Worm (Caenorhabditis elegans) whole organism, dauer: ENCODE measurements around the gene F12A10.8.

ENCODE experiments used
- unc-62 ChIP-seq: sonication (generic microtip); optimal IDR thresholded peaks from 2 replicates; lab custom pipeline; 2017; ENCODE audit warnings: missing biosample characterization, missing genetic modification reagents, missing genetic modification characterization

Gene F12A10.8

DNA sequence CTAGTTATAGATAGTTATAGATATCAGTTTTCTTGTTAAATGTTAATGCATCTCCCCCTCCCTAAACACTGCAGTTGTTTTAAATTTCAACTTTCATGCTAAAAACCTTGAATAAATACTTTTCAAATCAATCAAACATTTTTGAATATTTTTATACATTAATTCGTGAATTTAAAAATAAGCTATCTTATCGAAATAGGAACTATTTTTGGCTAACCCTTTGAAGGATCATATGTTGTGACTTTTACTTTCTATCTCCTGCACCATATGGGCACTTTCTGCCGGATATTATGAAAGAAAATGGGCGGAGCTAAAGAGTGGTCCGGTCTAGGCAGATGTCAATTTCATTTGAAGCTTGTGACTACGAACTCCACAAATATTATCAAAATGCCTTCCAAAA, 21.8 kb upstream of the F12A10.8 start, which contains the start of gene ZK177.11:
TSS of gene ZK177.11 (plus strand) at position 301 of the 400 bp plus-strand sequence.
- no peak for TF ChIP-seq unc-62 (GFP tag; lab: Kevin White, UChicago)

DNA sequence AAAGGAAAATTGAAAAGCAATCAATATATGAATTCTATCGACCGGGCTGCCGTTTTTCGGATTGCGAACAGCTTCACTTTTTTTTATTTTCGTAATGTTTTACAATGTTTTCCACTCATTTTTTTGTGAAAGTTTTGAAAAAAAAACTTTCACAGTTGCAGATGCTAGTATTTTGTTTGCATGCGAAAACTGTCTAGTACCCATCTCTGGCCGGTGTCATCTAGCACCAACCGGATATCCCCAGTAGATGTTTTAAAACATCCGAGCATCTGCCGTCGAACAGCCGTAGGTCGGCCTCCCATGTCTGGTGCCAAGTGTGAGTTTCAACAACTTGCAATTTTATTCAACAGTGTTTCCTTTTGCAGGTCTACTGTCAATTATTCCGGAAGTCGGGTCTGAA, 20.5 kb upstream of the F12A10.8 start, which contains the start of gene ZK177.12:
TSS of gene ZK177.12 (plus strand) at position 301 of the 400 bp plus-strand sequence.
- TF ChIP-seq unc-62 (GFP tag; lab: Kevin White, UChicago) = no peak

DNA sequence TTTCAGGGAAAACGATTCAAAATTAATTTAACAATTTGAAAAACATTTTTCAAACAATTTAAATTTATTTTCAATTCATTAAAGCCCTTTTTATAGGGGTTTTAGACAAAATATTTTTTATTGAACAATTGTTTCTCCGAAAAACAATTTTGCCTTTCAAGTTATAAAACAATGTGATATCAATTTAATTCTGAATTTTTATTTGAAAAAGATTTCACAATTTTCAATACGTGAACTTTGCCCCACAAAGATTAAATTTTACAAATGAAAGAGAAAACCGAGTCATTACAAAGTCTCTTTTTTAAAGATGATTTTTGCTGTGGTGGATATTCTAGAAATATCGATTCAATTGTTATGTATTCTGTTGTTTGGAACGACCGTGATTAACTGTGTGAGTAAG, 18.0 kb upstream of the F12A10.8 start, which contains the start of gene ZK177.2:
TSS of gene ZK177.2 (plus strand) at position 301 of the 400 bp plus-strand sequence.
- TF ChIP-seq unc-62 (GFP tag; lab: Kevin White, UChicago) = no peak

DNA sequence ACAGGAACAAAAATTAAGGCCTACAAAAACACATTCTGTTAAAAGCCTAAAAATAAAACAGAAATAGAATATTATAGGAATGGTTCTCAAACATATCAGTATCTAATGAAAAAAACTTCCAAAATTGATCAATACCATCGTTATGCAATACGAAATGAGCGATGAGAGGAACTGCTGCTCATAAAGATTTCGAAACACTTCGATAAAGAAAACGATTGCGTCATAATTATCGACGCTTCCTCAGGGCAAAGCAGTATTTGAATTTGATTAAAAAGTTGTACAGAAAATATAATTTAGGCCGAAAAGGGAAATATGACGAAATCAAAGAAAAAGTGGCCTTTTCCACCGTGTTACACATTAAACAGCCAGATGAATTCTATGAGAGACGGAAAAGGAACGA, 17.2 kb upstream of the F12A10.8 start:
- TF ChIP-seq unc-62 (GFP tag; lab: Kevin White, UChicago) = no peak

DNA sequence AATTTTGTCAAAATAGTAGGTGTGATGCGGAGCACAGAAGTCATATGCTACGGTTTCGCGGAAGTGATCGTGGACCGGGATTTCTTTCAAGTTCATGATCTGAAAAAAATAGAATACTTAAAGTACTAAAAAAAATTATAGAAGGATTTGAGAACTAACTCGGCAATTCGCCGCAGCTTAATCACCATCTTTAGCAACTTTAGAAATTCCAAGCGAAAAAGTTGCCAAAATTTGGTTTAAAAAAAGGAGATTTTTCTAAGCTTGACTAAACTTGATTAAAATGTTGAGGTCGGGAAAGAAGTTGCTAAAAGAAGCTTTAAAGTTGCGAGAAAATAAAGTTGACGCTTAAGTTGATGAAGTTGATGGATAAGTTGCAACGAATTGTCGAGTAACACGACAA, 16.8 kb upstream of the F12A10.8 start, which contains the start of gene ZK177.9:
TSS of gene ZK177.9 (minus strand) at position 101 of the 400 bp plus-strand sequence.
- no peak for TF ChIP-seq unc-62 (GFP tag; lab: Kevin White, UChicago)

DNA sequence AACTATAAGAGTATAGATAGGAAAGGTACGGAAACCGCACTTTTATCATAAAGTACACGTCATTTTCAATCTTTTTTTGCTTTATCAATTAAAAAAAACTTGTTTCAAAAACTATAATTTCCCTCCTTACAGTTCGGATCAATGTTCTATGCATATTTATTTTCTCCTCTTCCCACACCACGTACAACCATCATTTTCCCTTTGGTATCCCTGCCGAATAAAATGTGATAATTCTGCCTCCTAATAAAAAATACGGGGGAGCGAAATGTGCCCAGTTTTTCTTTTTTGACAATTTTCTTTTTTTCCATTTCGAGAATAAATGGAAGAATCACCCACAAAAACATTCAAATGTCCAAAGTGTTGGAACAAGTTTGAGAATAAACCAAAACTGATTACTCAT, 14.7 kb upstream of the F12A10.8 start, which contains the start of gene ZK177.3:
TSS of gene ZK177.3 (plus strand) at position 301 of the 400 bp plus-strand sequence.
- TF ChIP-seq unc-62 (GFP tag; lab: Kevin White, UChicago) = no peak

DNA sequence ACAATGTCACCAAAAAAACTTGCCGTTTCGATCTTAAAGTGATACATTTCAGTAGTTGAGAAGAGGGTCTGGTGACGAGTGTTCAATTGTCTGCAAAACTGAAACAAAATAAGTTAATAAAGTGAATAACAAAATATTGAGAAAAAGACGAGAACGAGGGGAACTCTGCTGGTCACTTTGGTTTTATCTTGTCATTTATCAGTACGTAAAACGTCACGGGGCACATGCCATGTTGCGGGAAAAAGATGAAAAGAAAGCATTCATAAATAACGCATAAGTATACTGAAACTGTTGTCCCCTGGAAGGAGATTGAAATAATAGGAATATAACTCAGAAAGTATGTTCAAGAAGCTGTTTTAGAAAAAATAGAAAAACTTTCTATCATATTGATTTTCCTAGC, 14.0 kb upstream of the F12A10.8 start, which contains the start of gene sahd-1:
TSS of gene sahd-1 (minus strand) at position 100 of the 400 bp plus-strand sequence.
- no peak for TF ChIP-seq unc-62 (GFP tag; lab: Kevin White, UChicago)

DNA sequence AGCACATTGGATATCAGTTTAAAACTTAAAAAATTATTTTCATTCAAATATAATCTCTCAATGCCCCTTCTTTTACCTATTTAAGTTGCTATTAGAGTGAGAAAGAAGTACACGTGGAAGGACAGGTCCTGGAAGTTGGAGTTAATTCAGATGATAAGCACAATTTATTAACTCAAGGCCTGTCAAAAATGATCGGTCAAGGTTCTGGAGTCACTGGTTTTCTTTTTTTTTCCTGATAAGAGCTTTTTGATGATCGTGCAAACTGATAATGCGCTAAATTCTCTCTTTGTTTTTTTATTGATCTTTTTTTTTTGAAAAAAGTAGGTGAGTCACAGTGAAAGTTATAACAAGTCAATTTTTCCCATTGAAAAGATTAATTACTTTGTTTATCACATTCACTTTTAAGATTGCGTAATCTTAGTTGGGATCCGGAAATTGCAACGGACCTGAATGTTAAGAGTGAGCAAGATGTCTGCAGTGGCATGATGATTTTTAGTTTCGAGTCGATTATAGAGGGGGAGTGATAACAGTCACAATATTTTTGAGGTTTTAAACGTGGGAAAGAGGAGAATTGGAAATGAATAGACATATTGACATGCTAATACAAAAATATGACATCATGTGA, 11.7 kb upstream of the F12A10.8 start:
- TF ChIP-seq unc-62 (GFP tag; lab: Kevin White, UChicago) = no peak

DNA sequence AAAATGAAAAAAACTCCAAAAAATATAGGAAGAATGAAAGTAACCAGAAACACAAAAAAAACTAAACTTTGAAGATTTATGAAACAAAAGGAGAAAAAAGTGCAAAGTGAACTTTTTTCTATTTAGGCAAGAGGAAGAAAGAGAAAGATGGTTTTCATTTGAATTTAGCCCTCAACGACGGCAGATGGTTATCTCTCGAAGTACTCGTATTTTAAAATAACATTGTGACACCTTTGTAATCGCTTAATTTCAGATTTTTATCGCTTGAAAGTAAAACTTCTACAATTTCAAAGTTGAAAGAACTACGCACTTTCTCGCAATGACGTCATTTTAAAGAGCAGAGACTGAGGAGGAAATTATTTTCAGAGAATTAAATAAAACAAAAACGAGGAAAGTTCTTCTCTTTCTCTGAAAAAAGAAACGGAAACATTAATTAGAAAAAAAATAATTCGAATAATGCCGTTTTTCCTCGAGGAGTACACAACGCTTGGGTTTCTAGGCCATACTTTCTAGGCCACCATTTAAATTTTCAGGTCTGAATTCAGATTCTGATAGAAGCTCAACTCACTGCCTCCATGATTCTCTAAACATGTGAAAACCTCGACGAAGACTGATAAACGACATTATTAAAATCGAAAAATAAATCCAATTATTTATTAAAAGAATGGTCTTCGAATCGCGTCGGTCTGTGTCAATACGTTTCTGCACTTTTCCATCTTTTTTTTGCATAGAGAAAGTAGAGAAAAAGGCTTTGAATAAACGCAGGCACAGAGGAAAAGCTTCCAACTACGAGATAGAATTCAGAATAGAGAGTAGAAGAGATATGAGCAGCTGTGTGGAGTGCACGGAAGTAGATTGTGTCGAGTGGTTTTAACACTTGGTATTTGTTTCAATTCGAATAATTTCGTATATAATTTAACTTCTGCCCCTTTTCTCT, 10.8 kb upstream of the F12A10.8 start:
- no peak for TF ChIP-seq unc-62 (GFP tag; lab: Kevin White, UChicago)

DNA sequence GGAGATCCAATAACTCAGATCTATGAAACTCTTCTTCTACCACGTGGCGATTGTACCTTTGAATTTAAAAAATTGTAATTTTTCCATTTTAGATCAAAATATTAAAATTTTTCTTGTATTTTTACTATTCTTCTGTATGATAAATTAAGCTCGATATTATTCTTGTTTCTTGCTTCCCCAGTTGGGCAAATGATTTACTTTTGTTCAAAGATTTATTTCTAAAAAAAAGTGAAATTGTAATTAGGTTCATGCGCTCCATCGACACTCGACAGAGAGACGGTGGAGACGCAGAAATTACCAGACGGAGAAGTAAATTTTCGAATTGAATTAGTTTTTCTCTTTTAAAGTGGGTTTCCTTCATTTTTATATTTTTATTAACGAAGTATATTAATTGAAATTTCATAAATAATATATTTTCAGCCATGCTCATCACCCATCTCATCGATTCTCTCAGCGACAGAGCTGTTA, 5.0 kb upstream of the F12A10.8 start, which contains the start of gene npp-24:
TSS of gene npp-24 (plus strand) at position 51 of the 468 bp plus-strand sequence.
- no peak for TF ChIP-seq unc-62 (GFP tag; lab: Kevin White, UChicago)

DNA sequence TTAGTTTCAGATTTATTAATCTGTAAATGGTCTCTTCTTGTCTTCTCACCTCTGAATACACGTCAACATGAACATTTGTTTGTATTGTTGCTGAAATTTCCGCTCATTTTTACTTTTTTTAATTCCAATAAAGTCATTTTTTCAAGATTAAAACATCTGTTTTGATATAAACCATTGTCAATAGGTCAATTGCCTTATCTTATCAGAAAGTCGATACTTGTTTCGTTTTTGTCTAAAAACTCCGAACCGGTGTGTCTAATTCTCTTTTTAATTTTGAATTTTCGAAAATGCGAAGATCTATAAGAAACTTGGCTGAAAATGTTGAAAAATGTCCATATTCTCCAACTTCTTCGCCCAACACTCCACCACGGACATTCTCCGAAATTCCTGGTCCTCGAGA, 2.9 kb upstream of the F12A10.8 start, which contains the start of gene cyp-44A1:
TSS of gene cyp-44A1 (plus strand) at position 285 of the 400 bp plus-strand sequence.
- TF ChIP-seq unc-62 (GFP tag; lab: Kevin White, UChicago) = no peak

DNA sequence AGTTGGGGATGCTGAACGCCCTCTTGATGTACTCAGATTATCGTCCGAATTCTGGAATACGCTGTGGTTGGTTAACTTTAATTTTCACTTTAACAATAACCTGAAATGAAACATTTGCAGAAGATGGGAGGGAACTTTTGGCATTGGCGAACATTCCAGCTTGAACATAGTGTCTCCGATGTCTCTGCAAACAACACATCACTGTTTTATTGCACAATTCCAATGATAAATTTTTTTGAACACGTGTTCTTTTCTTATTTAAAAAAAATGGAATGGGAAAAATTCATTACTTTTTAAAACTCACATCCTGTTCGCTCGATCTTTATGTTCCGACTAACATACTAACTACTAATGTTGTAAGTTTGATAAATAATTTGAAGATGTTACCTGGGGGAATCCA, 394 bp downstream of the F12A10.8 start, which contains the start of gene fzy-1:
TSS of gene fzy-1 (plus strand) at position 301 of the 400 bp plus-strand sequence.
- no peak for TF ChIP-seq unc-62 (GFP tag; lab: Kevin White, UChicago)

DNA sequence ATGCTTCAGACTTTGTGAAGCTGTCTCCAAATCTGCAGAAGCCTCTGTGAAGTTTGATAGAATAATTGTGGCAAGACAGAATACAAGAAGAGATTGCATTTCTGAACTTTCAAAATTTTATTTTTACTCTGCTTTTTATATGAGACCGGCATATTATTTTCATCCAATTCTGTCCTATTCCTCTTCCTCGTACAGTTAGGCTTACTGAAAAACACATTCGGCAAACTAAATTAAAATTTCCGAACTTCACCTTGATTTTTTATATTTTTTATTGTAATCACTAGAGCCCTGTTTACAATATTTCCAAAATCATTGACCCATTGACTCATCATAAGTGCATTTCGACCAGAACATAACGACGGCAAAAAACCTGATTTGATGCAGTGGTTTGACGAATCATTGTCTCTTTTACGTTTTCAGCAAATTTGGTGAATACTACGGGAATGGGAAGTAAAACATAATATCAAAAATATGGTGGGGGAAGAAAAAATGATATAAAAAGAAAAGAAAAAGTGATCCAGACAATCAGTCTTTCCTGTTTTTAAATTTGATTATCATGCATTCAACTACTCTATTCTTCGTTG, 2.6 kb downstream of the F12A10.8 start, which contains the start of the genes suex-1 and F12A10.9:
TSS of gene suex-1 (minus strand) at position 101 of the 584 bp plus-strand sequence.
TSS of gene F12A10.9 (plus strand) at position 534 of the 584 bp plus-strand sequence.
- no peak for TF ChIP-seq unc-62 (GFP tag; lab: Kevin White, UChicago)

DNA sequence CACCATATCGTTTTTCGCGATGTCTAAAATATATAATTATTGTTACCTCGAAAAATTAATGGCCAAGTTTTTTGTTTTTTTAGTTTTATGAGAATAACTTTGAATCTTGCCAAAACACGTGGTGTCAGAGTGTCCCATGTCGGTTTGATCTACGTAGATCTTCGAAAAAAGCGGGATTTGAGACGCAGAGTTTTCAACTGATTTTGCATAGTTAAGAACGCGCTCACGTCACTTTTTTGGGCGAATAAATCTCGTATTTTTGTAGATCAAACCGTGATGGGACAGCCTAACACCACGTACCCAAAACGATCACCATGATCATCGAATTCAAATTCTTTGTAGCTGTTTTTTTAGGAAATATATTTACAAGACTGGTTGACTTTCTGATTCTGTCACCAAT, 3.3 kb downstream of the F12A10.8 start:
- no peak for TF ChIP-seq unc-62 (GFP tag; lab: Kevin White, UChicago)

DNA sequence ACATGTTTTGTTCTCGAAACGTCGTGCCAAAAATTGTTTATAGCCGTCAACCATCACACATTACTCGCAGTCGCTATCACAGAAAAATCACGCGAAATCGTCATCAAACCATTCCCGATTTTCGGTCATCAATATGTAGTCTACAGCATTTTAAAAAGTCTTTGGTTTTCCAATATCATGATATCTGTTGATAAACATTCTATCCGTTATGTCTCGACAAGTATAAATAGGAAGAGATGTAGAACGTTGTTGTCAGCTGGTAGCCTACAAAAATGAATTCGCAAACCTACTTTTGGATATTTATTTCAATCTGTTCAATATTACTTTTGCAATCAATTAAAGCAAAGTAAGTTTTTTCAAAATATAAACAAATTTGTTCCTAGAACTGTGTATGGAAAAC, 4.5 kb downstream of the F12A10.8 start, which contains the start of gene F12A10.1:
TSS of gene F12A10.1 (plus strand) at position 166 of the 400 bp plus-strand sequence.
- no peak for TF ChIP-seq unc-62 (GFP tag; lab: Kevin White, UChicago)
